Worm (Caenorhabditis elegans): Measurements from ENCODE around the gene ZK816.1.
A peak's percentile ranks its signal among the peaks of the same experiment; 100 is the strongest.

ZK816.1 gene

ce11 chrX:3350306-3350705, 1.2 kb upstream of the ZK816.1 start, which contains the start of gene nspg-4:
TSS of gene nspg-4 (minus strand) at chrX:3350406.
- TF ChIP-seq snpc-4 (tag; optimal IDR thresholded peaks at IDR 0.05) (no peak), mab-5 (tag; optimal IDR thresholded peaks at IDR 0.05) (no peak), ham-2 (GFP tag; optimal IDR thresholded peaks at IDR 0.05) (no peak)

- no peak for TF ChIP-seq zip-8 (tag; optimal IDR thresholded peaks at IDR 0.05)
- TF ChIP-seq ceh-39 (tag; optimal IDR thresholded peaks at IDR 0.05) = no peak
- TF ChIP-seq lin-13 (tag; optimal IDR thresholded peaks at IDR 0.05) = no peak
Measured at ce11 chrX:3362378-3362777, 10.9 kb downstream of the ZK816.1 start, which contains the start of gene dhs-26. TSS of gene dhs-26 (minus strand) at chrX:3362493.

ce11 chrX:3366782-3367181, 15.3 kb downstream of the ZK816.1 start:
- no peak for TF ChIP-seq ztf-11 (tag; optimal IDR thresholded peaks at IDR 0.05)
- no peak for TF ChIP-seq bed-3 (GFP tag; optimal IDR thresholded peaks at IDR 0.05)
- no peak for TF ChIP-seq ham-2 (GFP tag; optimal IDR thresholded peaks at IDR 0.05)
- TF ChIP-seq unc-62 (GFP tag; optimal IDR thresholded peaks at IDR 0.05) = no peak
- no peak for TF ChIP-seq lin-32 (GFP tag; optimal IDR thresholded peaks at IDR 0.05)
- TF ChIP-seq nhr-237 (tag; optimal IDR thresholded peaks at IDR 0.05) = no peak
- TF ChIP-seq unc-39 (tag; optimal IDR thresholded peaks at IDR 0.05) = no peak
- TF ChIP-seq nhr-28 (tag; optimal IDR thresholded peaks at IDR 0.05) = no peak
- TF ChIP-seq elt-1 (tag; optimal IDR thresholded peaks at IDR 0.05; ENCODE audit: borderline replicate concordance, insufficient read depth) = no peak
- no peak for TF ChIP-seq nhr-76 (tag; optimal IDR thresholded peaks at IDR 0.05)
- no peak for TF ChIP-seq sptf-1 (tag; optimal IDR thresholded peaks at IDR 0.05)
- no peak for TF ChIP-seq lsy-2 (tag; optimal IDR thresholded peaks at IDR 0.05)
- TF ChIP-seq tbx-8 (GFP tag; optimal IDR thresholded peaks at IDR 0.05) = no peak
- no peak for TF ChIP-seq ceh-39 (tag; optimal IDR thresholded peaks at IDR 0.05)
- TF ChIP-seq nhr-12 (tag; optimal IDR thresholded peaks at IDR 0.05) = no peak
- TF ChIP-seq mls-2 (tag; optimal IDR thresholded peaks at IDR 0.05) = no peak
- TF ChIP-seq ceh-83 (GFP tag; optimal IDR thresholded peaks at IDR 0.05) = no peak
- no peak for TF ChIP-seq ceh-43 (GFP tag; optimal IDR thresholded peaks at IDR 0.05)
- no peak for TF ChIP-seq hlh-1 (tag; optimal IDR thresholded peaks at IDR 0.05)
- TF ChIP-seq blmp-1 (tag; optimal IDR thresholded peaks at IDR 0.05) = no peak

- no peak for TF ChIP-seq ham-2 (GFP tag; optimal IDR thresholded peaks at IDR 0.05)
- TF ChIP-seq tbx-8 (GFP tag; optimal IDR thresholded peaks at IDR 0.05) = no peak
- no peak for TF ChIP-seq unc-62 (GFP tag; optimal IDR thresholded peaks at IDR 0.05)
- TF ChIP-seq ceh-83 (GFP tag; optimal IDR thresholded peaks at IDR 0.05) = no peak
- TF ChIP-seq bed-3 (GFP tag; optimal IDR thresholded peaks at IDR 0.05) = no peak
Measured at ce11 chrX:3368659-3369058, 17.1 kb downstream of the ZK816.1 start, which contains the start of gene ZK563.2. TSS of gene ZK563.2 (plus strand) at chrX:3368959.

ce11 chrX:3369442-3369841, 17.9 kb downstream of the ZK816.1 start:
- TF ChIP-seq hlh-1 (tag; optimal IDR thresholded peaks at IDR 0.05) = no peak
- no peak for TF ChIP-seq M03D4.4 (tag; optimal IDR thresholded peaks at IDR 0.05)
- no peak for TF ChIP-seq mab-5 (tag; optimal IDR thresholded peaks at IDR 0.05)
- no peak for TF ChIP-seq cnd-1 (tag; optimal IDR thresholded peaks at IDR 0.05)
- TF ChIP-seq elt-3 (tag; optimal IDR thresholded peaks at IDR 0.05) = no peak
- TF ChIP-seq mls-2 (tag; optimal IDR thresholded peaks at IDR 0.05) = no peak
- TF ChIP-seq unc-62 (GFP tag; optimal IDR thresholded peaks at IDR 0.05) = no peak
- no peak for TF ChIP-seq lin-32 (GFP tag; optimal IDR thresholded peaks at IDR 0.05)

- TF ChIP-seq nhr-76 (tag; optimal IDR thresholded peaks at IDR 0.05) = no peak
- TF ChIP-seq ztf-11 (tag; optimal IDR thresholded peaks at IDR 0.05) = peak; percentile 35
- TF ChIP-seq nhr-237 (tag; optimal IDR thresholded peaks at IDR 0.05) = peak; percentile 37
- TF ChIP-seq unc-62 (GFP tag; optimal IDR thresholded peaks at IDR 0.05) = peak; percentile 60
- no peak for TF ChIP-seq elt-3 (tag; optimal IDR thresholded peaks at IDR 0.05)
- TF ChIP-seq M03D4.4 (tag; optimal IDR thresholded peaks at IDR 0.05) = peak; percentile 90
- TF ChIP-seq ces-1 (GFP tag; optimal IDR thresholded peaks at IDR 0.05) = peak; percentile 60
- peak; percentile 44 for TF ChIP-seq tbx-8 (GFP tag; optimal IDR thresholded peaks at IDR 0.05)
- peak; percentile 85 for TF ChIP-seq ceh-43 (GFP tag; optimal IDR thresholded peaks at IDR 0.05)
- TF ChIP-seq blmp-1 (tag; optimal IDR thresholded peaks at IDR 0.05) = no peak
- TF ChIP-seq mls-2 (tag; optimal IDR thresholded peaks at IDR 0.05) = peak; percentile 94
- no peak for TF ChIP-seq nhr-28 (tag; optimal IDR thresholded peaks at IDR 0.05)
- no peak for TF ChIP-seq ceh-39 (tag; optimal IDR thresholded peaks at IDR 0.05)
- no peak for TF ChIP-seq snpc-4 (tag; optimal IDR thresholded peaks at IDR 0.05)
- TF ChIP-seq sem-2 (GFP tag; optimal IDR thresholded peaks at IDR 0.05) = peak; percentile 81
- TF ChIP-seq hlh-1 (tag; optimal IDR thresholded peaks at IDR 0.05) = peak; percentile 49
- TF ChIP-seq unc-39 (tag; optimal IDR thresholded peaks at IDR 0.05) = peak; percentile 33
- peak; percentile 29 for TF ChIP-seq lsy-2 (tag; optimal IDR thresholded peaks at IDR 0.05)
- TF ChIP-seq nhr-2 (tag; optimal IDR thresholded peaks at IDR 0.05) = no peak
- peak; percentile 94 for TF ChIP-seq drap-1 (GFP tag; optimal IDR thresholded peaks at IDR 0.05)
- TF ChIP-seq nhr-12 (tag; optimal IDR thresholded peaks at IDR 0.05) = peak; percentile 24
- peak; percentile 81 for TF ChIP-seq unc-120 (tag; optimal IDR thresholded peaks at IDR 0.05; ENCODE audit: poor library complexity, severe bottlenecking)
- TF ChIP-seq flh-1 (GFP tag; optimal IDR thresholded peaks at IDR 0.05) = peak; percentile 71
- peak; percentile 95 for TF ChIP-seq sptf-1 (tag; optimal IDR thresholded peaks at IDR 0.05)
- peak; percentile 84 for TF ChIP-seq bed-3 (GFP tag; optimal IDR thresholded peaks at IDR 0.05)
- TF ChIP-seq ceh-83 (GFP tag; optimal IDR thresholded peaks at IDR 0.05) = peak; percentile 92
- TF ChIP-seq pha-4 (tag; optimal IDR thresholded peaks at IDR 0.05) = peak; percentile 23
- TF ChIP-seq elt-1 (tag; optimal IDR thresholded peaks at IDR 0.05; ENCODE audit: borderline replicate concordance, insufficient read depth) = no peak
- TF ChIP-seq mep-1 (tag; optimal IDR thresholded peaks at IDR 0.05) = peak; percentile 67
- TF ChIP-seq ham-2 (GFP tag; optimal IDR thresholded peaks at IDR 0.05) = peak; percentile 77
- TF ChIP-seq lin-32 (GFP tag; optimal IDR thresholded peaks at IDR 0.05) = peak; percentile 76
- TF ChIP-seq zip-8 (tag; optimal IDR thresholded peaks at IDR 0.05) = no peak
- TF ChIP-seq lin-13 (tag; optimal IDR thresholded peaks at IDR 0.05) = peak; percentile 19
- no peak for TF ChIP-seq mab-5 (tag; optimal IDR thresholded peaks at IDR 0.05)
- peak; percentile 88 for TF ChIP-seq cnd-1 (tag; optimal IDR thresholded peaks at IDR 0.05)
Measured at ce11 chrX:3371264-3371663, 19.8 kb downstream of the ZK816.1 start.

Measured in whole organism, mixed stage, embryonic.